Worm (Caenorhabditis elegans): Measurements from ENCODE around the gene tig-3.

ce11 chrII:15220116-15220515 lies 31.5 kb downstream of the tig-3 start:
- TF ChIP-seq pros-1 (tag; optimal IDR thresholded peaks at IDR 0.05) (no peak), ceh-48 (tag; optimal IDR thresholded peaks at IDR 0.05) (no peak), tbx-2 (tag; optimal IDR thresholded peaks at IDR 0.05) (no peak), tbx-7 (tag; optimal IDR thresholded peaks at IDR 0.05) (no peak), sox-4 (tag; optimal IDR thresholded peaks at IDR 0.05) (no peak), ama-1 (optimal IDR thresholded peaks at IDR 0.05) (no peak), lim-6 (tag; optimal IDR thresholded peaks at IDR 0.05) (no peak), zip-5 (tag; optimal IDR thresholded peaks at IDR 0.05) (no peak), ceh-19 (GFP tag; optimal IDR thresholded peaks at IDR 0.05) (no peak), syd-9 (tag; optimal IDR thresholded peaks at IDR 0.05) (no peak), che-1 (tag; optimal IDR thresholded peaks at IDR 0.05) (no peak), hlh-15 (tag; optimal IDR thresholded peaks at IDR 0.05) (no peak)

All from whole organism, late embryonic.